Worm (Caenorhabditis elegans) whole organism, early embryonic: ENCODE data around the gene set-21.

ENCODE experiments used
- B0310.2 ChIP-seq: sonication (generic microtip); optimal IDR thresholded peaks from 2 replicates; lab custom pipeline; 2016; ENCODE audit warnings: mild to moderate bottlenecking, missing genetic modification characterization, missing compliant biosample characterization
- F13C5.2 ChIP-seq: sonication (generic microtip); optimal IDR thresholded peaks from 2 replicates; lab custom pipeline; 2017; ENCODE audit warnings: mild to moderate bottlenecking, missing genetic modification characterization, inconsistent platforms, missing compliant biosample characterization
- aly-1 ChIP-seq: sonication (generic microtip); optimal IDR thresholded peaks from 2 replicates; lab custom pipeline; 2016; ENCODE audit warnings: missing genetic modification characterization, missing compliant biosample characterization
- ama-1 ChIP-seq: fragments of 150-350 bp; optimal IDR thresholded peaks from 2 replicates; lab custom pipeline; 2014
- ceh-13 ChIP-seq: fragments of 200-800 bp; sonication (Bioruptor generic); optimal IDR thresholded peaks from 2 replicates; lab custom pipeline; 2018; ENCODE audit warnings: mild to moderate bottlenecking, missing genetic modification characterization, missing compliant biosample characterization
- ceh-36 ChIP-seq: sonication (generic microtip); optimal IDR thresholded peaks from 2 replicates; lab custom pipeline; 2016; ENCODE audit warnings: missing genetic modification characterization, inconsistent platforms, missing compliant biosample characterization
- ets-7 ChIP-seq: sonication (generic microtip); optimal IDR thresholded peaks from 2 replicates; lab custom pipeline; 2016; ENCODE audit warnings: missing genotype, missing genetic modification characterization, missing compliant biosample characterization
- flt-1 ChIP-seq: fragments of 200-800 bp; sonication (Bioruptor generic); IDR thresholded peaks from 2 replicates; pipeline ENCODE4 v1.3.6; 2022; ENCODE audit warnings: missing genetic modification characterization, missing compliant biosample characterization
- hmbx-1 ChIP-seq: sonication (generic microtip); optimal IDR thresholded peaks from 2 replicates; lab custom pipeline; 2016; ENCODE audit warnings: mild to moderate bottlenecking, missing genetic modification characterization, missing compliant biosample characterization
- hmg-4 ChIP-seq: fragments of 200-800 bp; sonication (Bioruptor generic); optimal IDR thresholded peaks from 2 replicates; lab custom pipeline; 2018; ENCODE audit warnings: mild to moderate bottlenecking, missing genetic modification characterization, missing compliant biosample characterization
- hnd-1 ChIP-seq: sonication (generic microtip); optimal IDR thresholded peaks from 2 replicates; lab custom pipeline; 2016; ENCODE audit warnings: missing genetic modification characterization, missing compliant biosample characterization
- pes-1 ChIP-seq: fragments of 200-800 bp; sonication (Bioruptor generic); IDR thresholded peaks from 2 replicates; pipeline ENCODE4 v1.3.6; 2022; ENCODE audit warnings: missing genetic modification reagents, missing genetic modification characterization, missing compliant biosample characterization
- scrt-1 ChIP-seq: fragments of 200-800 bp; sonication (Bioruptor generic); IDR thresholded peaks from 2 replicates; pipeline ENCODE4 v1.3.6; 2022; ENCODE audit warnings: missing genetic modification characterization, missing compliant biosample characterization
- sea-1 ChIP-seq: fragments of 200-800 bp; sonication (Bioruptor generic); conservative IDR thresholded peaks from 2 replicates; pipeline ENCODE4 v1.3.6; 2022; ENCODE audit warnings: missing genetic modification characterization, missing compliant biosample characterization
- tbx-11 ChIP-seq: fragments of 200-800 bp; sonication (Bioruptor generic); IDR thresholded peaks from 2 replicates; pipeline ENCODE4 v1.3.6; 2022; ENCODE audit warnings: missing genetic modification characterization, missing compliant biosample characterization
- tbx-37 ChIP-seq: fragments of 200-800 bp; sonication (Bioruptor generic); conservative IDR thresholded peaks from 2 replicates; pipeline ENCODE4 v1.3.6; 2022; ENCODE audit warnings: missing genetic modification reagents, missing genetic modification characterization, missing compliant biosample characterization
- tra-4 ChIP-seq: sonication (generic microtip); optimal IDR thresholded peaks from 2 replicates; lab custom pipeline; 2017; ENCODE audit warnings: missing genetic modification characterization, missing compliant biosample characterization

Gene set-21

ce11 chrIV:4422029-4422428, 31.4 kb downstream of the set-21 start, which contains the start of gene clec-175:
Gene clec-175 (plus strand): TSS chrIV:4422329.
- TF ChIP-seq ceh-36 (tag; lab: Kevin White, UChicago) (no peak), ets-7 (no peak), tbx-11 (GFP tag; lab: Robert Waterston, UW) (no peak), B0310.2 (tag; lab: Kevin White, UChicago) (no peak), F13C5.2 (tag; lab: Kevin White, UChicago) (no peak), sea-1 (GFP tag; lab: Robert Waterston, UW) (no peak), aly-1 (tag; lab: Kevin White, UChicago) (no peak), ama-1 (lab: Kevin White, UChicago) (no peak), pes-1 (no peak), hmg-4 (GFP tag; lab: Kevin White, UChicago) (no peak), hnd-1 (tag; lab: Kevin White, UChicago) (no peak), hmbx-1 (tag; lab: Kevin White, UChicago) (no peak)

ce11 chrIV:4423026-4423425, 32.4 kb downstream of the set-21 start:
- TF ChIP-seq ets-7 (no peak), tbx-37 (GFP tag; lab: Robert Waterston, UW) (no peak), sea-1 (GFP tag; lab: Robert Waterston, UW) (no peak), B0310.2 (tag; lab: Kevin White, UChicago) (no peak), hmbx-1 (tag; lab: Kevin White, UChicago) (no peak), hmg-4 (GFP tag; lab: Kevin White, UChicago) (no peak), pes-1 (no peak)

- TF ChIP-seq ets-7 (no peak), hmbx-1 (tag; lab: Kevin White, UChicago) (no peak), F13C5.2 (tag; lab: Kevin White, UChicago) (no peak), pes-1 (no peak)
Measured at ce11 chrIV:4423885-4424284, 33.2 kb downstream of the set-21 start.

ce11 chrIV:4429901-4430300, 39.3 kb downstream of the set-21 start, which contains the start of the genes str-185 and R08C7.5:
Gene str-185 (minus strand): TSS chrIV:4430001.
Gene R08C7.5 (plus strand): TSS chrIV:4430229.
- TF ChIP-seq B0310.2 (tag; lab: Kevin White, UChicago) = no peak
- no peak for TF ChIP-seq pes-1
- no peak for TF ChIP-seq flt-1 (GFP tag; lab: Robert Waterston, UW)
- no peak for TF ChIP-seq ets-7
- no peak for TF ChIP-seq ama-1 (lab: Kevin White, UChicago)
- no peak for TF ChIP-seq hmbx-1 (tag; lab: Kevin White, UChicago)
- no peak for TF ChIP-seq hnd-1 (tag; lab: Kevin White, UChicago)
- no peak for TF ChIP-seq scrt-1 (GFP tag; lab: Robert Waterston, UW)
- TF ChIP-seq tra-4 (tag; lab: Kevin White, UChicago) = no peak
- TF ChIP-seq tbx-37 (GFP tag; lab: Robert Waterston, UW) = no peak
- no peak for TF ChIP-seq ceh-36 (tag; lab: Kevin White, UChicago)
- no peak for TF ChIP-seq aly-1 (tag; lab: Kevin White, UChicago)
- no peak for TF ChIP-seq ceh-13 (GFP tag; lab: Kevin White, UChicago)
- no peak for TF ChIP-seq F13C5.2 (tag; lab: Kevin White, UChicago)
- TF ChIP-seq tbx-11 (GFP tag; lab: Robert Waterston, UW) = no peak
- no peak for TF ChIP-seq sea-1 (GFP tag; lab: Robert Waterston, UW)
- no peak for TF ChIP-seq hmg-4 (GFP tag; lab: Kevin White, UChicago)

- TF ChIP-seq pes-1 (no peak), hmg-4 (GFP tag; lab: Kevin White, UChicago) (no peak), ama-1 (lab: Kevin White, UChicago) (no peak), flt-1 (GFP tag; lab: Robert Waterston, UW) (no peak), ets-7 (no peak)
Measured at ce11 chrIV:4434441-4435084, 43.9 kb downstream of the set-21 start, which contains the start of the genes R08C7.8 and R08C7.4. Gene R08C7.8 (minus strand): TSS chrIV:4434541. Gene R08C7.4 (plus strand): TSS chrIV:4435034.

ce11 chrIV:4437825-4438224, 47.2 kb downstream of the set-21 start:
- TF ChIP-seq hnd-1 (tag; lab: Kevin White, UChicago) (no peak), hmbx-1 (tag; lab: Kevin White, UChicago) (no peak), tra-4 (tag; lab: Kevin White, UChicago) (no peak), flt-1 (GFP tag; lab: Robert Waterston, UW) (no peak), sea-1 (GFP tag; lab: Robert Waterston, UW) (no peak), aly-1 (tag; lab: Kevin White, UChicago) (no peak), tbx-11 (GFP tag; lab: Robert Waterston, UW) (no peak), tbx-37 (GFP tag; lab: Robert Waterston, UW) (no peak), F13C5.2 (tag; lab: Kevin White, UChicago) (no peak), scrt-1 (GFP tag; lab: Robert Waterston, UW) (no peak), pes-1 (no peak), ceh-36 (tag; lab: Kevin White, UChicago) (no peak), ets-7 (no peak), B0310.2 (tag; lab: Kevin White, UChicago) (no peak), hmg-4 (GFP tag; lab: Kevin White, UChicago) (no peak), ceh-13 (GFP tag; lab: Kevin White, UChicago) (no peak), ama-1 (lab: Kevin White, UChicago) (no peak)

- TF ChIP-seq aly-1 (tag; lab: Kevin White, UChicago) = no peak
- no peak for TF ChIP-seq hmg-4 (GFP tag; lab: Kevin White, UChicago)
- no peak for TF ChIP-seq sea-1 (GFP tag; lab: Robert Waterston, UW)
- TF ChIP-seq tbx-37 (GFP tag; lab: Robert Waterston, UW) = no peak
- TF ChIP-seq F13C5.2 (tag; lab: Kevin White, UChicago) = no peak
- no peak for TF ChIP-seq ceh-13 (GFP tag; lab: Kevin White, UChicago)
- TF ChIP-seq tbx-11 (GFP tag; lab: Robert Waterston, UW) = no peak
Measured at ce11 chrIV:4439190-4439589, 48.5 kb downstream of the set-21 start, which contains the start of gene fbxb-74. Gene fbxb-74 (minus strand): TSS chrIV:4439290.
